Fruit fly (Drosophila melanogaster): ENCODE results near the gene Septin2.

Septin2 gene

DNA sequence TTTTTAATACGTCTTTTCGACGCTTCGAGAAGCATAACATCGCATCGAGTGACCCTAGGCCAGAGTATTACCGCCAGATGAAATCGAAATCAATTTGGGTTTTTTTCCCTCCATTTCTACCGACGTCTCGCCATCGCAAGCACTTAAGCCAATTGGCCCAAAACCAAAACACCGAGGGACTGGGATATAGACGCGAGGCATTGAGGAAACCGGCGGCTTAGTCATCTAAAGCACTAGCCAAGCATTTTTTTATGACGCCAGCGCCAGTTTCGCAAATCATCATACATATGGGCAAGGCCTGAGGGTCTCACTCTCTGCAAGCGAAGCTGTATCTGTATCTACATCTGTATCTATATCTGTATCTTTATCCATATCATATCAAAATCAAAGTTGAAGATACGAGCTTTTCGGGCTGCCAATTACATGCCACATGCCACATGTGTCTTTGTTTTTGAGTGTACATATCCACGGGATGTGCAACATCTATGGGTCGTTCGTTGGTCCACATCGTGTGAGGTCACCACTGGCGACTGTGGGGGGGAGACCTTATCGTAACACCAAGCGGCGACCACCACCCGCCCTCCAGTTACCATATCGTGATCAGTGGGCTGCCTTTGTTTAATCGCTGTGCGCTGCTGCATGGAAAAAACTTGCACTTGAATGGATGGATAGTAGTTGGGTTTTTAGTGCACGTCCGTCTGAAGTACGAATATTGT lies 20.5 kb downstream of the Septin2 start (continued):
- TF ChIP-seq Drgx (GFP tag; IDR thresholded peaks at IDR 0.05): no peak; the same call in 1 of the 2 replicates
- TF ChIP-seq nau (GFP tag; optimal IDR thresholded peaks at IDR 0.05): no peak
- TF ChIP-seq Nf-YB (GFP tag; optimal IDR thresholded peaks at IDR 0.05): no peak
- no peak for TF ChIP-seq CG8478 (optimal IDR thresholded peaks at IDR 0.05)
- TF ChIP-seq scrt (GFP tag; optimal IDR thresholded peaks at IDR 0.05): no peak
- TF ChIP-seq Side (GFP tag; optimal IDR thresholded peaks at IDR 0.05): no peak
- no peak for TF ChIP-seq D19A (tag; optimal IDR thresholded peaks at IDR 0.05)
- no peak for TF ChIP-seq CG10321 (GFP tag; IDR thresholded peaks at IDR 0.05)
- TF ChIP-seq YL-1 (GFP tag; optimal IDR thresholded peaks at IDR 0.05): no peak
- no peak for TF ChIP-seq CG11560 (tag; IDR thresholded peaks at IDR 0.05)
- TF ChIP-seq pan (optimal IDR thresholded peaks at IDR 0.05): no peak
- no peak for TF ChIP-seq pan (GFP tag; optimal IDR thresholded peaks at IDR 0.05 in 1 of 2, IDR thresholded peaks at IDR 0.05 in 1 of 2)
- no peak for TF ChIP-seq ro (GFP tag; IDR thresholded peaks at IDR 0.05)
- TF ChIP-seq CG11085 (GFP tag; IDR thresholded peaks at IDR 0.05): no peak

DNA sequence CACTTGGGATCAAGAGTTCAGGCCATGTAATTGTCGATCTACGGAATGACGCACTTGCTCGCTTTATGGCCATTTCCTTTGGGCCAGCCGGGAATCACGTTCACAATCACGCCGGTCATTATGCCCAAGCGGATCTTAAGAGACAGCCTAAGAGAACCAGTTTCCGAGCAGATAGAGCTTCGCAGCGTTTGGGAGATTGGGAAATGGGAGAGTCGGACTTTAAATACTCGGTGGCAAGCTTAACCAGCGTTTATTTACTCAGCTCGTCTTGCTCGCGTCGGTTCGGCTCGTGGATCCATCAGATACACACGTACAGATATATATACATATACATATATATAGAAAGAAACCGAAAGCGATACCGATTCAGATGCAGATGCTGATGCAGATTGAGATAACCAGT lies 22.6 kb downstream of the Septin2 start:
- TF ChIP-seq nom (GFP tag; optimal IDR thresholded peaks at IDR 0.05) (peak; percentile 54), lbe (GFP tag; optimal IDR thresholded peaks at IDR 0.05) (peak; percentile 3), CG15479 (GFP tag; optimal IDR thresholded peaks at IDR 0.05) (no peak), Ets65A (GFP tag) (peak; percentile 38), CG12155 (GFP tag; optimal IDR thresholded peaks at IDR 0.05) (no peak), ci (GFP tag; IDR thresholded peaks at IDR 0.05) (peak; percentile 49; the same call in 2 of the 3 replicates), bbx (GFP tag; IDR thresholded peaks at IDR 0.05; ENCODE audit: partially characterized antibody) (peak; percentile 35; the same call in 1 of the 2 replicates), oc (tag; optimal IDR thresholded peaks at IDR 0.05) (peak; percentile 42), Trl (optimal IDR thresholded peaks at IDR 0.05) (peak; percentile 44 to 53), Trl (GFP tag; optimal IDR thresholded peaks at IDR 0.05) (no peak), CG6272 (GFP tag; IDR thresholded peaks at IDR 0.05) (no peak), CG13123 (GFP tag; optimal IDR thresholded peaks at IDR 0.05) (no peak), zen (tag; optimal IDR thresholded peaks at IDR 0.05) (no peak), chinmo (GFP tag; IDR thresholded peaks at IDR 0.05; ENCODE audit: partially characterized antibody) (peak; percentile 61; the same call in 1 of the 4 replicates), z (GFP tag; IDR thresholded peaks at IDR 0.05) (peak; percentile 74; the same call in 2 of the 3 replicates), CG10979 (tag; optimal IDR thresholded peaks at IDR 0.05) (no peak), cad (GFP tag; optimal IDR thresholded peaks at IDR 0.05) (no peak), CG32767 (GFP tag; IDR thresholded peaks at IDR 0.05) (0 out of 2 replicates have a peak, but pooled peaks have one; percentile 28), fu2 (GFP tag; optimal IDR thresholded peaks at IDR 0.05) (no peak), Blimp-1 (GFP tag; optimal IDR thresholded peaks at IDR 0.05) (peak; percentile 95), ato (GFP tag; IDR thresholded peaks at IDR 0.05; ENCODE audit: partially characterized antibody) (0 out of 2 replicates have a peak, but pooled peaks have one; percentile 27), CG9437 (GFP tag; optimal IDR thresholded peaks at IDR 0.05) (no peak), klu (GFP tag; IDR thresholded peaks at IDR 0.05) (no peak), Deaf1 (tag; optimal IDR thresholded peaks at IDR 0.05) (peak; percentile 69), CG7839 (tag; optimal IDR thresholded peaks at IDR 0.05) (no peak), h (optimal IDR thresholded peaks at IDR 0.05) (no peak), corto (GFP tag; optimal IDR thresholded peaks at IDR 0.05) (peak; percentile 20), CG11398 (GFP tag; optimal IDR thresholded peaks at IDR 0.05) (no peak), CG13624 (GFP tag; optimal IDR thresholded peaks at IDR 0.05) (no peak), Meics (GFP tag; optimal IDR thresholded peaks at IDR 0.05) (no peak), abd-A (tag; optimal IDR thresholded peaks at IDR 0.05) (no peak), CG10959 (GFP tag; IDR thresholded peaks at IDR 0.05) (no peak), CG15011 (GFP tag; optimal IDR thresholded peaks at IDR 0.05) (no peak), CG3995 (GFP tag; optimal IDR thresholded peaks at IDR 0.05) (peak; percentile 12), CG12769 (tag; optimal IDR thresholded peaks at IDR 0.05) (peak; percentile 46), pita (GFP tag; optimal IDR thresholded peaks at IDR 0.05) (no peak), NfI (GFP tag; optimal IDR thresholded peaks at IDR 0.05) (no peak)
